Worm (Caenorhabditis elegans): ENCODE data around the gene C34C12.1.

ce11 chrIII:3430667-3431066 lies 23.5 kb upstream of the C34C12.1 start:
- TF ChIP-seq ama-1 (optimal IDR thresholded peaks at IDR 0.05), result no peak
- TF ChIP-seq F13H6.1 (tag; optimal IDR thresholded peaks at IDR 0.05), result no peak
- TF ChIP-seq K09A11.1 (tag; optimal IDR thresholded peaks at IDR 0.05; ENCODE audit: insufficient read depth), result no peak
- no peak for TF ChIP-seq ceh-31 (tag; optimal IDR thresholded peaks at IDR 0.05)
- no peak for TF ChIP-seq unc-42 (tag; optimal IDR thresholded peaks at IDR 0.05)
- TF ChIP-seq pha-2 (tag; optimal IDR thresholded peaks at IDR 0.05), result no peak
- no peak for TF ChIP-seq pqm-1 (tag; optimal IDR thresholded peaks at IDR 0.05)
- TF ChIP-seq che-1 (tag; optimal IDR thresholded peaks at IDR 0.05), result no peak
- no peak for TF ChIP-seq gmeb-2 (tag; optimal IDR thresholded peaks at IDR 0.05)
- no peak for TF ChIP-seq ceh-22 (tag; optimal IDR thresholded peaks at IDR 0.05)
- TF ChIP-seq mec-3 (tag; optimal IDR thresholded peaks at IDR 0.05; ENCODE audit: borderline replicate concordance), result no peak
- no peak for TF ChIP-seq pha-4 (tag; optimal IDR thresholded peaks at IDR 0.05)
- no peak for TF ChIP-seq Y22D7AL.16 (tag; optimal IDR thresholded peaks at IDR 0.05)
- no peak for TF ChIP-seq odd-2 (tag; optimal IDR thresholded peaks at IDR 0.05)

Data from whole organism, late embryonic.